Fruit fly (Drosophila melanogaster): ENCODE results near the gene vir-1.

dm6 chr2L:12410679-12411078 is 12.6 kb downstream of the vir-1 start:
- TF ChIP-seq fru (GFP tag; optimal IDR thresholded peaks at IDR 0.05) (no peak), br (GFP tag; optimal IDR thresholded peaks at IDR 0.05) (no peak), psq (GFP tag; optimal IDR thresholded peaks at IDR 0.05) (no peak), N (GFP tag; optimal IDR thresholded peaks at IDR 0.05) (no peak), OdsH (GFP tag; optimal IDR thresholded peaks at IDR 0.05) (no peak), sv (GFP tag; optimal IDR thresholded peaks at IDR 0.05) (no peak)

Data from whole organism, wandering third instar larva.